Worm (Caenorhabditis elegans) whole organism, L4 larva: Measurements from ENCODE around the gene med-2.

Experiments used
- D1046.2 ChIP-seq: fragments of 200-800 bp; sonication (Bioruptor generic); IDR thresholded peaks from 2 replicates; pipeline ENCODE4 v1.3.6; 2022; ENCODE audit warnings: missing genetic modification characterization, missing compliant biosample characterization
- T26A8.4 ChIP-seq: fragments of 200-800 bp; sonication (Bioruptor generic); IDR thresholded peaks from 2 replicates; pipeline ENCODE4 v1.3.6; 2022; ENCODE audit warnings: missing genetic modification characterization, missing compliant biosample characterization
- Y48G9A.11 ChIP-seq: fragments of 200-800 bp; sonication (Bioruptor generic); IDR thresholded peaks from 2 replicates; pipeline ENCODE4 v1.3.6; 2022; ENCODE audit warnings: missing genetic modification reagents, missing genetic modification characterization, missing compliant biosample characterization
- aly-2 ChIP-seq: sonication (generic microtip); optimal IDR thresholded peaks from 2 replicates; lab custom pipeline; 2018; ENCODE audit warnings: missing biosample characterization, missing genetic modification characterization
- ama-1 ChIP-seq: fragments of 150-350 bp; optimal IDR thresholded peaks from 2 replicates; lab custom pipeline; 2014; ENCODE audit warnings: inconsistent platforms, mixed read lengths
- ceh-20 ChIP-seq: fragments of 200-800 bp; sonication (Bioruptor generic); IDR thresholded peaks from 2 replicates; pipeline ENCODE4 v1.3.6; 2022; ENCODE audit warnings: missing genetic modification reagents, missing genetic modification characterization, missing compliant biosample characterization
- ceh-62 ChIP-seq: sonication (generic microtip); optimal IDR thresholded peaks from 2 replicates; lab custom pipeline; 2017; ENCODE audit warnings: missing biosample characterization, missing genetic modification characterization
- ceh-82 ChIP-seq: sonication (generic microtip); optimal IDR thresholded peaks from 2 replicates; lab custom pipeline; 2017; ENCODE audit warnings: missing biosample characterization, missing genetic modification characterization
- ces-1 ChIP-seq: fragments of 150-350 bp; sonication (generic microtip); optimal IDR thresholded peaks from 4 replicates; lab custom pipeline; 2014; ENCODE audit warnings: missing biosample characterization, missing genetic modification reagents, missing genetic modification characterization
- cey-2 ChIP-seq: sonication (generic microtip); optimal IDR thresholded peaks from 3 replicates; lab custom pipeline; 2017; ENCODE audit warnings: missing genetic modification characterization, mild to moderate bottlenecking, missing compliant biosample characterization, antibody characterized with exemption, borderline replicate concordance; ENCODE audit not compliant: insufficient read depth
- daf-16 ChIP-seq, 3 experiments: sonication (generic microtip); optimal IDR thresholded peaks; 2 replicates each; lab custom pipeline; 2016 to 2017; ENCODE audit warnings: missing genetic modification characterization in 3 of 3, missing genetic modification reagents in 3 of 3, mild to moderate bottlenecking in 2 of 3, missing compliant biosample characterization in 2 of 3, missing biosample characterization in 1 of 3, moderate library complexity in 1 of 3
- dmd-9 ChIP-seq: fragments of 200-800 bp; sonication (Bioruptor generic); IDR thresholded peaks from 2 replicates; pipeline ENCODE4 v1.3.6; 2022; ENCODE audit warnings: missing genetic modification reagents, missing genetic modification characterization, missing compliant biosample characterization
- dpl-1 ChIP-seq: fragments of 150-350 bp; optimal IDR thresholded peaks from 2 replicates; lab custom pipeline; 2014; ENCODE audit warnings: missing biosample characterization, missing genetic modification reagents, missing genetic modification characterization
- dve-1 ChIP-seq: sonication (generic microtip); optimal IDR thresholded peaks from 2 replicates; lab custom pipeline; 2017; ENCODE audit warnings: antibody characterized with exemption, mild to moderate bottlenecking, missing genetic modification characterization, missing compliant biosample characterization; ENCODE audit not compliant: insufficient read depth
- egl-43 ChIP-seq: fragments of 200-800 bp; sonication (Bioruptor generic); IDR thresholded peaks from 2 replicates; pipeline ENCODE4 v1.3.6; 2022; ENCODE audit warnings: missing genetic modification reagents, missing genetic modification characterization, missing compliant biosample characterization
- gei-8 ChIP-seq: fragments of 200-800 bp; sonication (Bioruptor generic); optimal IDR thresholded peaks from 2 replicates; lab custom pipeline; 2018; ENCODE audit warnings: mild to moderate bottlenecking, missing genetic modification characterization, missing compliant biosample characterization
- hlh-11 ChIP-seq: fragments of 200-800 bp; sonication (Bioruptor generic); optimal IDR thresholded peaks from 2 replicates; lab custom pipeline; 2018; ENCODE audit warnings: mild to moderate bottlenecking, missing genetic modification characterization, missing compliant biosample characterization
- hmg-1.1 ChIP-seq: fragments of 200-800 bp; sonication (Bioruptor generic); IDR thresholded peaks from 2 replicates; pipeline ENCODE4 v1.3.6; 2022; ENCODE audit warnings: missing genetic modification reagents, missing genetic modification characterization, missing compliant biosample characterization
- jun-1 ChIP-seq: fragments of 150-350 bp; optimal IDR thresholded peaks from 2 replicates; lab custom pipeline; 2014; ENCODE audit warnings: missing biosample characterization, missing genetic modification reagents, missing genetic modification characterization
- lim-7 ChIP-seq: fragments of 200-800 bp; sonication (Bioruptor generic); IDR thresholded peaks from 2 replicates; pipeline ENCODE4 v1.3.6; 2022; ENCODE audit warnings: missing genetic modification characterization, missing compliant biosample characterization
- lin-1 ChIP-seq: fragments of 200-800 bp; sonication (Bioruptor generic); IDR thresholded peaks from 2 replicates; pipeline ENCODE4 v1.3.6; 2022; ENCODE audit warnings: missing genetic modification reagents, missing genetic modification characterization, missing compliant biosample characterization
- lin-13 ChIP-seq: fragments of 150-350 bp; optimal IDR thresholded peaks from 2 replicates; lab custom pipeline; 2014; ENCODE audit warnings: missing biosample characterization, missing genetic modification reagents, missing genetic modification characterization
- lin-38 ChIP-seq: fragments of 200-800 bp; sonication (Bioruptor generic); IDR thresholded peaks from 2 replicates; pipeline ENCODE4 v1.3.6; 2022; ENCODE audit warnings: missing genetic modification reagents, missing genetic modification characterization, missing compliant biosample characterization
- lin-39 ChIP-seq: fragments of 150-350 bp; optimal IDR thresholded peaks from 2 replicates; lab custom pipeline; 2014; ENCODE audit warnings: missing biosample characterization, missing genetic modification reagents, missing genetic modification characterization
- lsy-2 ChIP-seq, 2 experiments: fragments of 150-350 bp in 1 of 2; sonication (generic microtip) in 1 of 2; optimal IDR thresholded peaks; 2 replicates each; lab custom pipeline; 2014 to 2017; ENCODE audit warnings: missing biosample characterization in 2 of 2, missing genetic modification characterization in 2 of 2
- madf-5 ChIP-seq, 2 experiments: fragments of 200-800 bp; sonication (Bioruptor generic); IDR thresholded peaks; 2 replicates each; pipeline ENCODE4 v1.3.6; 2022; ENCODE audit warnings: missing compliant biosample characterization in 2 of 2, missing genetic modification characterization in 2 of 2
- madf-9 ChIP-seq: fragments of 200-800 bp; sonication (Bioruptor generic); conservative IDR thresholded peaks from 2 replicates; pipeline ENCODE4 v1.3.6; 2022; ENCODE audit warnings: missing genetic modification reagents, missing genetic modification characterization, missing compliant biosample characterization
- mdl-1 ChIP-seq, 2 experiments: fragments of 150-350 bp in 1 of 2; sonication (generic microtip) in 1 of 2; optimal IDR thresholded peaks; 2 replicates each; lab custom pipeline; 2014 to 2017; ENCODE audit warnings: missing biosample characterization in 2 of 2, missing genetic modification characterization in 2 of 2
- mep-1 ChIP-seq: fragments of 150-350 bp; sonication (generic microtip); optimal IDR thresholded peaks from 3 replicates; lab custom pipeline; 2014; ENCODE audit warnings: missing biosample characterization, missing genetic modification characterization
- mxl-2 ChIP-seq: fragments of 200-800 bp; sonication (Bioruptor generic); conservative IDR thresholded peaks from 2 replicates; pipeline ENCODE4 v1.3.6; 2022; ENCODE audit warnings: missing genetic modification reagents, missing genetic modification characterization, missing compliant biosample characterization
- mxl-3 ChIP-seq: fragments of 200-800 bp; sonication (Bioruptor generic); optimal IDR thresholded peaks from 2 replicates; lab custom pipeline; 2018; ENCODE audit warnings: mild to moderate bottlenecking, missing genetic modification characterization, missing compliant biosample characterization
- nhr-11 ChIP-seq: fragments of 150-350 bp; optimal IDR thresholded peaks from 2 replicates; lab custom pipeline; 2014; ENCODE audit warnings: missing biosample characterization, missing genetic modification characterization
- nhr-28 ChIP-seq: fragments of 150-350 bp; optimal IDR thresholded peaks from 2 replicates; lab custom pipeline; 2014; ENCODE audit warnings: missing biosample characterization, missing genetic modification characterization
- nhr-48 ChIP-seq: sonication (generic microtip); optimal IDR thresholded peaks from 2 replicates; lab custom pipeline; 2016; ENCODE audit warnings: mild to moderate bottlenecking, missing genetic modification characterization, missing compliant biosample characterization
- nhr-6 ChIP-seq: fragments of 150-350 bp; optimal IDR thresholded peaks from 2 replicates; lab custom pipeline; 2014; ENCODE audit warnings: missing biosample characterization, missing genetic modification characterization
- nhr-76 ChIP-seq: fragments of 150-350 bp; optimal IDR thresholded peaks from 2 replicates; lab custom pipeline; 2014; ENCODE audit warnings: missing biosample characterization, missing genetic modification characterization
- nhr-77 ChIP-seq: fragments of 150-350 bp; optimal IDR thresholded peaks from 2 replicates; lab custom pipeline; 2014; ENCODE audit warnings: missing biosample characterization, missing genetic modification characterization
- php-3 ChIP-seq: fragments of 200-800 bp; sonication (Bioruptor generic); IDR thresholded peaks from 2 replicates; pipeline ENCODE4 v1.3.6; 2022; ENCODE audit warnings: missing genetic modification reagents, missing genetic modification characterization, missing compliant biosample characterization
- pqm-1 ChIP-seq: sonication (generic microtip); optimal IDR thresholded peaks from 2 replicates; lab custom pipeline; 2017; ENCODE audit warnings: missing biosample characterization, missing genetic modification characterization
- saeg-2 ChIP-seq: fragments of 200-800 bp; sonication (Bioruptor generic); IDR thresholded peaks from 2 replicates; pipeline ENCODE4 v1.3.6; 2022; ENCODE audit warnings: missing genetic modification reagents, missing genetic modification characterization, missing compliant biosample characterization
- sdz-12 ChIP-seq: fragments of 200-800 bp; sonication (Bioruptor generic); optimal IDR thresholded peaks from 2 replicates; lab custom pipeline; 2018; ENCODE audit warnings: mild to moderate bottlenecking, missing genetic modification characterization, missing compliant biosample characterization
- snpc-4 ChIP-seq: fragments of 150-350 bp; optimal IDR thresholded peaks from 2 replicates; lab custom pipeline; 2014; ENCODE audit warnings: missing biosample characterization, missing genetic modification characterization
- spr-1 ChIP-seq: sonication (generic microtip); optimal IDR thresholded peaks from 2 replicates; lab custom pipeline; 2016; ENCODE audit warnings: mild to moderate bottlenecking, missing genetic modification characterization, missing compliant biosample characterization
- tra-1 ChIP-seq: fragments of 200-800 bp; sonication (Bioruptor generic); IDR thresholded peaks from 2 replicates; pipeline ENCODE4 v1.3.6; 2022; ENCODE audit warnings: missing genetic modification reagents, missing genetic modification characterization, missing compliant biosample characterization
- unc-39 ChIP-seq: sonication (generic microtip); optimal IDR thresholded peaks from 2 replicates; lab custom pipeline; 2017; ENCODE audit warnings: missing biosample characterization, missing genetic modification characterization
- unc-62 ChIP-seq, 3 experiments: fragments of 150-350 bp in 1 of 3; sonication (generic microtip); optimal IDR thresholded peaks in 2 of 3; peaks in 1 of 3; 1 replicate in 1 of 3; 2 replicates in 2 of 3; lab custom pipeline; 2014 to 2017; ENCODE audit warnings: missing biosample characterization in 3 of 3, missing genetic modification characterization in 3 of 3, missing genetic modification reagents in 3 of 3, missing genotype in 1 of 3
- vab-7 ChIP-seq: fragments of 200-800 bp; sonication (Bioruptor generic); IDR thresholded peaks from 2 replicates; pipeline ENCODE4 v1.3.6; 2022; ENCODE audit warnings: missing genetic modification reagents, missing genetic modification characterization, missing compliant biosample characterization
- zfp-3 ChIP-seq: fragments of 200-800 bp; sonication (Bioruptor generic); conservative IDR thresholded peaks from 2 replicates; pipeline ENCODE4 v1.3.6; 2022; ENCODE audit warnings: missing genetic modification reagents, missing genetic modification characterization, missing compliant biosample characterization

Gene med-2

ce11 chrIII:6891560-6891959 is 7.3 kb downstream of the med-2 start, which contains the start of gene K04C2.5:
Gene K04C2.5, minus strand, starts transcription at chrIII:6891660.
- TF ChIP-seq snpc-4 (tag; lab: Kevin White, UChicago), result no peak
- no peak for TF ChIP-seq madf-9 (GFP tag; lab: Robert Waterston, UW)
- TF ChIP-seq ceh-20 (GFP tag; lab: Robert Waterston, UW), result no peak
- no peak for TF ChIP-seq jun-1 (tag; lab: Kevin White, UChicago)
- TF ChIP-seq aly-2, result no peak
- no peak for TF ChIP-seq madf-5 (GFP tag; IDR thresholded peaks at IDR 0.05; lab: Robert Waterston, UW)
- no peak for TF ChIP-seq mxl-3 (GFP tag; lab: Kevin White, UChicago)
- TF ChIP-seq ces-1 (GFP tag; lab: Kevin White, UChicago), result no peak
- no peak for TF ChIP-seq lin-1 (GFP tag; lab: Robert Waterston, UW)
- no peak for TF ChIP-seq lin-39 (tag; lab: Kevin White, UChicago)
- no peak for TF ChIP-seq lin-38
- no peak for TF ChIP-seq ceh-82

DNA sequence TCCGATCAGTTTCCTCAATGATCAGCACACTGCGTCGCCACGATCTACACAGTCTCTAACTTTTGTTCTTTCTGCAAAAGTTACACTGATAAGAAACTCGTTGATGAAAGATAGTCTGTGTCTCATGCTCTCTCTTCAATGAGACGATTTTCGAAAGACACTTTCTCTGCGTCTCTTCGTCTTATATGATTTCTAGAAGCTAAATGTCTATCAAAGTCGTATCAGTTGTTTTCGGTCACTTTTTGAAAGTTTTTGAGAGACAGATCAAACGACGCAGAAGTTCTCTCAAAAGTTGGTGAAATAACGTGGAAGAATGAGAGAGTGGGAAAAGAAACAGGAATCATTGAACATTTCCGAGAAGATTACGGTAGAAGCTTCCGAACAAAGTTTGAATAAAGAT is 10.9 kb downstream of the med-2 start:
- no peak for TF ChIP-seq vab-7 (GFP tag; lab: Robert Waterston, UW)
- 0 out of 2 replicates have a peak, but pooled peaks have one; percentile 24 for TF ChIP-seq lim-7 (GFP tag; lab: Robert Waterston, UW)
- TF ChIP-seq dmd-9 (GFP tag; lab: Robert Waterston, UW), result no peak
- peak; percentile 24 for TF ChIP-seq aly-2
- peak; percentile 65 for TF ChIP-seq mep-1 (tag; lab: Kevin White, UChicago)
- peak; percentile 66 for TF ChIP-seq T26A8.4 (GFP tag; lab: Robert Waterston, UW)
- peak; percentile 64 to 70 for TF ChIP-seq daf-16 (GFP tag; optimal IDR thresholded peaks at IDR 0.05; lab: Kevin White, UChicago)
- peak; percentile 76 for TF ChIP-seq daf-16 (tag; optimal IDR thresholded peaks at IDR 0.05; lab: Kevin White, UChicago)
- peak; percentile 43 to 84 for TF ChIP-seq lsy-2 (tag; optimal IDR thresholded peaks at IDR 0.05; lab: Kevin White, UChicago)
- peak; percentile 46 for TF ChIP-seq pqm-1 (tag; lab: Kevin White, UChicago)
- peak; percentile 94 for TF ChIP-seq dve-1 (tag; lab: Kevin White, UChicago)
- peak; percentile 17 for TF ChIP-seq nhr-76 (tag; lab: Kevin White, UChicago)
- peak; percentile 89 for TF ChIP-seq nhr-28 (tag; lab: Kevin White, UChicago)
- no peak for TF ChIP-seq D1046.2 (GFP tag; lab: Robert Waterston, UW)
- peak; percentile 71 for TF ChIP-seq gei-8 (GFP tag; lab: Kevin White, UChicago)
- no peak for TF ChIP-seq unc-39
- peak; percentile 95 for TF ChIP-seq hlh-11
- peak; percentile 61 for TF ChIP-seq cey-2 (tag; lab: Kevin White, UChicago)
- TF ChIP-seq tra-1 (GFP tag; lab: Robert Waterston, UW), result peak; percentile 69; the same call in 1 of the 2 replicates
- no peak for TF ChIP-seq Y48G9A.11
- TF ChIP-seq dpl-1 (GFP tag; lab: Kevin White, UChicago), result peak; percentile 14
- peak; percentile 45 for TF ChIP-seq nhr-77 (tag; lab: Kevin White, UChicago)
- no peak for TF ChIP-seq ceh-62 (tag; lab: Kevin White, UChicago)
- TF ChIP-seq lin-38, result peak; percentile 49
- TF ChIP-seq mdl-1 (tag; optimal IDR thresholded peaks at IDR 0.05; lab: Kevin White, UChicago), result peak in 1 of 2 experiments; percentile 75
- TF ChIP-seq lin-13 (GFP tag; lab: Kevin White, UChicago), result peak; percentile 37
- TF ChIP-seq zfp-3 (GFP tag; lab: Robert Waterston, UW), result 0 out of 2 replicates have a peak, but pooled peaks have one; percentile 51
- TF ChIP-seq ceh-20 (GFP tag; lab: Robert Waterston, UW), result 0 out of 2 replicates have a peak, but pooled peaks have one; percentile 47
- peak; percentile 81 for TF ChIP-seq nhr-11
- TF ChIP-seq saeg-2 (GFP tag; lab: Robert Waterston, UW), result peak; percentile 73; the same call in 1 of the 2 replicates
- TF ChIP-seq lin-1 (GFP tag; lab: Robert Waterston, UW), result peak; percentile 67
- TF ChIP-seq nhr-48 (tag; lab: Kevin White, UChicago), result peak; percentile 83
- peak; percentile 40 for TF ChIP-seq spr-1
- peak; percentile 50; the same call in 1 of the 2 replicates for TF ChIP-seq php-3 (GFP tag; lab: Robert Waterston, UW)
- peak; percentile 82 for TF ChIP-seq mxl-2 (GFP tag; lab: Robert Waterston, UW)
- TF ChIP-seq hmg-1.1 (GFP tag; lab: Robert Waterston, UW), result peak; percentile 38; the same call in 1 of the 2 replicates
- TF ChIP-seq unc-62 (GFP tag; optimal IDR thresholded peaks at IDR 0.05 in 1 of 2; lab: Kevin White, UChicago), result peak in 1 of 2 experiments; percentile 99
- TF ChIP-seq unc-62 (tag; optimal IDR thresholded peaks at IDR 0.05; lab: Kevin White, UChicago), result no peak
- no peak for TF ChIP-seq nhr-6 (tag; lab: Kevin White, UChicago)
- TF ChIP-seq sdz-12 (GFP tag; lab: Kevin White, UChicago), result no peak
- no peak for TF ChIP-seq egl-43 (GFP tag; lab: Robert Waterston, UW)
- peak; percentile 27 for TF ChIP-seq ama-1
